Worm (Caenorhabditis elegans): ENCODE data around the gene B0284.3.

- TF ChIP-seq ztf-11 (tag; optimal IDR thresholded peaks at IDR 0.05) (no peak), ama-1 (optimal IDR thresholded peaks at IDR 0.05) (no peak), pqm-1 (tag; optimal IDR thresholded peaks at IDR 0.05) (no peak), mep-1 (tag; optimal IDR thresholded peaks at IDR 0.05) (no peak), Y116A8C.19 (tag; optimal IDR thresholded peaks at IDR 0.05; ENCODE audit: borderline replicate concordance) (no peak), nhr-84 (tag; optimal IDR thresholded peaks at IDR 0.05) (no peak), nhr-11 (tag; optimal IDR thresholded peaks at IDR 0.05) (no peak), mef-2 (tag; optimal IDR thresholded peaks at IDR 0.05) (no peak), elt-2 (tag; optimal IDR thresholded peaks at IDR 0.05) (peak; percentile 20), unc-130 (tag; optimal IDR thresholded peaks at IDR 0.05) (peak; percentile 3), lin-13 (GFP tag; optimal IDR thresholded peaks at IDR 0.05) (no peak), mdl-1 (tag; optimal IDR thresholded peaks at IDR 0.05) (peak in 1 of 2 experiments; percentile 43)
Observed at ce11 chrIII:4412108-4413009, 32.7 kb upstream of the B0284.3 start.
